Fruit fly (Drosophila melanogaster) whole organism, prepupa: Measurements from ENCODE around the gene mxc.
A peak's percentile ranks its signal among the peaks of the same experiment; 100 is the strongest.

Experiments
- Blimp-1 ChIP-seq: fragments of 200-800 bp; sonication (Bioruptor generic); optimal IDR thresholded peaks from 3 replicates; lab custom pipeline; 2017; ENCODE audit warnings: missing biosample characterization, missing genetic modification characterization, mild to moderate bottlenecking, moderate library complexity, missing genetic modification reagents
- CG10631 ChIP-seq: fragments of 200-800 bp; sonication (Bioruptor generic); optimal IDR thresholded peaks from 2 replicates; lab custom pipeline; 2016; ENCODE audit warnings: missing biosample characterization, missing genetic modification characterization
- CG10669 ChIP-seq: fragments of 200-800 bp; sonication (Bioruptor generic); optimal IDR thresholded peaks from 3 replicates; lab custom pipeline; 2018; ENCODE audit warnings: missing biosample characterization, mild to moderate bottlenecking, missing genetic modification characterization, moderate library complexity
- CG11902 ChIP-seq: fragments of 200-800 bp; sonication (Bioruptor generic); optimal IDR thresholded peaks from 3 replicates; lab custom pipeline; 2016; ENCODE audit warnings: missing biosample characterization, missing genetic modification characterization
- CG15336 ChIP-seq: fragments of 200-800 bp; sonication (Bioruptor generic); IDR thresholded peaks from 2 replicates; pipeline ENCODE4 v1.3.6; 2022; ENCODE audit warnings: missing biosample characterization, missing genetic modification characterization
- CG1621 ChIP-seq: fragments of 200-800 bp; sonication (Bioruptor generic); optimal IDR thresholded peaks from 3 replicates; lab custom pipeline; 2018; ENCODE audit warnings: missing biosample characterization, mild to moderate bottlenecking, missing genetic modification characterization
- CG16779 ChIP-seq: fragments of 200-800 bp; sonication (Bioruptor generic); optimal IDR thresholded peaks from 3 replicates; lab custom pipeline; 2017; ENCODE audit warnings: missing biosample characterization, mild to moderate bottlenecking, missing genetic modification characterization
- CG3919 ChIP-seq: fragments of 200-800 bp; sonication (Bioruptor generic); optimal IDR thresholded peaks from 3 replicates; lab custom pipeline; 2016; ENCODE audit warnings: missing biosample characterization, missing genetic modification characterization
- CG4318 ChIP-seq: fragments of 200-800 bp; sonication (Bioruptor generic); optimal IDR thresholded peaks from 3 replicates; lab custom pipeline; 2017; ENCODE audit warnings: missing biosample characterization, mild to moderate bottlenecking, missing genetic modification characterization
- CG6163 ChIP-seq: fragments of 200-800 bp; sonication (Bioruptor generic); IDR thresholded peaks from 3 replicates; pipeline ENCODE4 v1.3.6; 2022; ENCODE audit warnings: missing biosample characterization, missing genetic modification characterization
- CG6276 ChIP-seq: fragments of 200-800 bp; sonication (Bioruptor generic); optimal IDR thresholded peaks from 2 replicates; lab custom pipeline; 2017; ENCODE audit warnings: missing biosample characterization, mild to moderate bottlenecking, missing genetic modification characterization
- CG6792 ChIP-seq: fragments of 200-800 bp; sonication (Bioruptor generic); optimal IDR thresholded peaks from 3 replicates; lab custom pipeline; 2016; ENCODE audit warnings: missing biosample characterization, missing genetic modification characterization
- CG6808 ChIP-seq: fragments of 200-800 bp; sonication (Bioruptor generic); optimal IDR thresholded peaks from 3 replicates; lab custom pipeline; 2017; ENCODE audit warnings: missing biosample characterization, missing genetic modification characterization, mild to moderate bottlenecking, moderate library complexity, missing genetic modification reagents
- CG8119 ChIP-seq: fragments of 200-800 bp; sonication (Bioruptor generic); IDR thresholded peaks from 3 replicates; pipeline ENCODE4 v1.3.6; 2022; ENCODE audit warnings: missing biosample characterization, missing genetic modification characterization
- CG8319 ChIP-seq: fragments of 200-800 bp; sonication (Bioruptor generic); optimal IDR thresholded peaks from 3 replicates; lab custom pipeline; 2016; ENCODE audit warnings: missing biosample characterization, missing genetic modification characterization
- Eip75B ChIP-seq: fragments of 200-800 bp; sonication (Bioruptor generic); optimal IDR thresholded peaks from 3 replicates; lab custom pipeline; 2016; ENCODE audit warnings: missing biosample characterization, missing genetic modification characterization
- Eip78C ChIP-seq: fragments of 200-800 bp; sonication (Bioruptor generic); peaks from one replicate; lab custom pipeline; 2016; ENCODE audit warnings: missing biosample characterization, missing genetic modification characterization
- Eip93F ChIP-seq: fragments of 200-800 bp; sonication (Bioruptor generic); optimal IDR thresholded peaks from 2 replicates; lab custom pipeline; 2016; ENCODE audit warnings: missing biosample characterization, mild to moderate bottlenecking, missing genetic modification characterization
- Ets96B ChIP-seq: fragments of 200-800 bp; optimal IDR thresholded peaks from 2 replicates; lab custom pipeline; 2019; ENCODE audit warnings: missing biosample characterization, mild to moderate bottlenecking, missing genetic modification characterization, moderate library complexity
- Lpt ChIP-seq: fragments of 200-800 bp; sonication (Bioruptor generic); optimal IDR thresholded peaks from 3 replicates; lab custom pipeline; 2016; ENCODE audit warnings: missing biosample characterization, missing genetic modification characterization
- Smox ChIP-seq: fragments of 200-800 bp; sonication (Bioruptor generic); optimal IDR thresholded peaks from 3 replicates; lab custom pipeline; 2016; ENCODE audit warnings: missing biosample characterization, missing genetic modification characterization
- Sox102F ChIP-seq: fragments of 200-800 bp; sonication (Bioruptor generic); optimal IDR thresholded peaks from 2 replicates; lab custom pipeline; 2016; ENCODE audit warnings: missing biosample characterization, mild to moderate bottlenecking, missing genetic modification characterization
- Sox15 ChIP-seq: fragments of 200-800 bp; sonication (Bioruptor generic); optimal IDR thresholded peaks from 3 replicates; lab custom pipeline; 2016; ENCODE audit warnings: missing biosample characterization, missing genetic modification characterization
- achi ChIP-seq: fragments of 200-800 bp; sonication (Bioruptor generic); optimal IDR thresholded peaks from 3 replicates; lab custom pipeline; 2016; ENCODE audit warnings: missing biosample characterization, missing genetic modification characterization
- dac ChIP-seq: fragments of 200-800 bp; sonication (Bioruptor generic); optimal IDR thresholded peaks from 2 replicates; lab custom pipeline; 2017; ENCODE audit warnings: missing biosample characterization, mild to moderate bottlenecking, missing genetic modification characterization
- eg ChIP-seq: fragments of 200-800 bp; sonication (Bioruptor generic); IDR thresholded peaks from 3 replicates; pipeline ENCODE4 v1.3.6; 2022; ENCODE audit warnings: missing biosample characterization, missing genetic modification characterization
- esn ChIP-seq: fragments of 200-800 bp; sonication (Bioruptor generic); optimal IDR thresholded peaks from 2 replicates; lab custom pipeline; 2016; ENCODE audit warnings: missing biosample characterization, mild to moderate bottlenecking, missing genetic modification characterization, moderate library complexity
- fd59A ChIP-seq: fragments of 200-800 bp; sonication (Bioruptor generic); optimal IDR thresholded peaks from 2 replicates; lab custom pipeline; 2017; ENCODE audit warnings: missing biosample characterization, mild to moderate bottlenecking, missing genetic modification characterization, missing genetic modification reagents
- lz ChIP-seq: fragments of 200-800 bp; sonication (Bioruptor generic); optimal IDR thresholded peaks from 3 replicates; lab custom pipeline; 2016; ENCODE audit warnings: missing biosample characterization, missing genetic modification characterization
- net ChIP-seq: fragments of 200-800 bp; sonication (Bioruptor generic); optimal IDR thresholded peaks from 3 replicates; lab custom pipeline; 2016; ENCODE audit warnings: missing biosample characterization, missing genetic modification characterization
- salr ChIP-seq, 2 experiments: fragments of 200-800 bp; sonication (Bioruptor generic); optimal IDR thresholded peaks; 3 replicates each; lab custom pipeline; 2016 to 2018; ENCODE audit warnings: missing biosample characterization in 2 of 2, missing genetic modification characterization in 2 of 2, mild to moderate bottlenecking in 1 of 2
- spab ChIP-seq: fragments of 200-800 bp; sonication (Bioruptor generic); optimal IDR thresholded peaks from 2 replicates; lab custom pipeline; 2017; ENCODE audit warnings: missing biosample characterization, mild to moderate bottlenecking, missing genetic modification characterization, missing genetic modification reagents
- svp ChIP-seq: fragments of 200-800 bp; sonication (Bioruptor generic); peaks from one replicate; lab custom pipeline; 2016; ENCODE audit warnings: missing biosample characterization, missing genetic modification characterization
- vri ChIP-seq: fragments of 200-800 bp; sonication (Bioruptor generic); optimal IDR thresholded peaks from 3 replicates; lab custom pipeline; 2016; ENCODE audit warnings: missing biosample characterization, mild to moderate bottlenecking, missing genetic modification characterization

Gene mxc

dm6 chrX:9193604-9194003 lies 49.7 kb downstream of the mxc start, which contains the start of gene CG12106 (continued):
- TF ChIP-seq Eip78C (GFP tag; lab: Kevin White, UChicago), result peak; percentile 87
- TF ChIP-seq CG11902, result peak; percentile 7
- TF ChIP-seq Smox (GFP tag; lab: Kevin White, UChicago), result no peak
- TF ChIP-seq CG16779 (tag; lab: Kevin White, UChicago), result no peak
- no peak for TF ChIP-seq CG8119 (GFP tag; lab: Robert Waterston, UW)
- TF ChIP-seq net (GFP tag; lab: Kevin White, UChicago), result no peak
- TF ChIP-seq esn (GFP tag; lab: Kevin White, UChicago), result peak; percentile 56
- no peak for TF ChIP-seq Sox15
- TF ChIP-seq achi, result peak; percentile 46
- no peak for TF ChIP-seq salr (GFP tag; optimal IDR thresholded peaks at IDR 0.05; lab: Kevin White, UChicago)
- TF ChIP-seq fd59A (GFP tag; lab: Kevin White, UChicago), result no peak
- no peak for TF ChIP-seq dac (GFP tag; lab: Kevin White, UChicago)
- peak; percentile 53 for TF ChIP-seq CG10669 (GFP tag; lab: Kevin White, UChicago)
- TF ChIP-seq CG3919 (GFP tag; lab: Kevin White, UChicago), result no peak
- peak; percentile 5 for TF ChIP-seq CG8319 (GFP tag; lab: Kevin White, UChicago)
- no peak for TF ChIP-seq spab (GFP tag; lab: Kevin White, UChicago)
- TF ChIP-seq Sox102F, result no peak
- peak; percentile 31 for TF ChIP-seq CG1621
- peak; percentile 17 for TF ChIP-seq CG10631
- TF ChIP-seq eg, result no peak
- peak; percentile 37 for TF ChIP-seq CG4318 (GFP tag; lab: Kevin White, UChicago)
- no peak for TF ChIP-seq Blimp-1 (GFP tag; lab: Kevin White, UChicago)
- no peak for TF ChIP-seq vri
- no peak for TF ChIP-seq CG6808 (GFP tag; lab: Kevin White, UChicago)
- no peak for TF ChIP-seq Lpt

- TF ChIP-seq Eip78C (GFP tag; lab: Kevin White, UChicago), result peak; percentile 9
- TF ChIP-seq Sox15, result no peak
These were observed 50.8 kb downstream of the mxc start, which contains the start of gene CG12056 for dm6 chrX:9192429-9192828. Gene CG12056, plus strand, starts transcription at chrX:9192669.

- TF ChIP-seq CG6792, result no peak
- TF ChIP-seq net (GFP tag; lab: Kevin White, UChicago), result no peak
- no peak for TF ChIP-seq achi
- TF ChIP-seq CG10631, result no peak
- no peak for TF ChIP-seq CG6163 (GFP tag; lab: Robert Waterston, UW)
- TF ChIP-seq fd59A (GFP tag; lab: Kevin White, UChicago), result no peak
- TF ChIP-seq svp (GFP tag; lab: Kevin White, UChicago), result no peak
- TF ChIP-seq Eip93F (GFP tag; lab: Kevin White, UChicago), result no peak
- TF ChIP-seq lz (GFP tag; lab: Kevin White, UChicago), result no peak
These were observed 51.9 kb downstream of the mxc start, which contains the start of gene CG12057 for dm6 chrX:9191357-9191756. Gene CG12057, plus strand, starts transcription at chrX:9191657.

- TF ChIP-seq Eip75B (GFP tag; lab: Kevin White, UChicago) (no peak), vri (peak; percentile 13)
These were observed 52.6 kb downstream of the mxc start, which contains the start of gene CG12115 for dm6 chrX:9190555-9191184. Gene CG12115, minus strand, starts transcription at chrX:9190605.

dm6 chrX:9187429-9187828 lies 55.8 kb downstream of the mxc start:
- TF ChIP-seq fd59A (GFP tag; lab: Kevin White, UChicago), result no peak
- TF ChIP-seq eg, result no peak
- no peak for TF ChIP-seq CG3919 (GFP tag; lab: Kevin White, UChicago)
- no peak for TF ChIP-seq CG6276 (GFP tag; lab: Kevin White, UChicago)
- no peak for TF ChIP-seq Ets96B (tag; lab: Kevin White, UChicago)
- no peak for TF ChIP-seq CG15336
